Worm (Caenorhabditis elegans) whole organism, mixed stage, embryonic: ENCODE data around the gene pigt-1.

Experiments
- mep-1 ChIP-seq: fragments of 150-350 bp; optimal IDR thresholded peaks from 2 replicates; lab custom pipeline; 2017; ENCODE audit warnings: missing biosample characterization, missing genetic modification reagents, missing genetic modification characterization, inconsistent platforms
- nhr-2 ChIP-seq: fragments of 150-350 bp; optimal IDR thresholded peaks from 2 replicates; lab custom pipeline; 2014; ENCODE audit warnings: missing biosample characterization, missing genetic modification characterization
- snpc-4 ChIP-seq: fragments of 150-350 bp; optimal IDR thresholded peaks from 2 replicates; lab custom pipeline; 2014; ENCODE audit warnings: missing biosample characterization, missing genetic modification characterization
- unc-62 ChIP-seq: fragments of 150-350 bp; optimal IDR thresholded peaks from 2 replicates; lab custom pipeline; 2014; ENCODE audit warnings: missing biosample characterization, missing genetic modification reagents, missing genetic modification characterization
- zip-8 ChIP-seq: fragments of 150-350 bp; optimal IDR thresholded peaks from 2 replicates; lab custom pipeline; 2014; ENCODE audit warnings: missing biosample characterization, missing genetic modification characterization

- TF ChIP-seq mep-1 (tag; lab: Kevin White, UChicago) (no peak), unc-62 (no peak), nhr-2 (no peak), snpc-4 (no peak), zip-8 (tag; lab: Kevin White, UChicago) (no peak)
Measured at ce11 chrV:10958322-10958900, at the start of gene pigt-1.
